Worm (Caenorhabditis elegans): ENCODE measurements around the gene col-19.

Gene col-19

ce11 chrX:423757-424156, 2.2 kb downstream of the col-19 start:
- TF ChIP-seq snpc-4 (GFP tag; optimal IDR thresholded peaks at IDR 0.05): no peak
- no peak for TF ChIP-seq snpc-4 (tag; optimal IDR thresholded peaks at IDR 0.05)
- TF ChIP-seq nhr-80 (tag; optimal IDR thresholded peaks at IDR 0.05): peak; percentile 44
- no peak for TF ChIP-seq lsl-1 (GFP tag; optimal IDR thresholded peaks at IDR 0.05)

DNA sequence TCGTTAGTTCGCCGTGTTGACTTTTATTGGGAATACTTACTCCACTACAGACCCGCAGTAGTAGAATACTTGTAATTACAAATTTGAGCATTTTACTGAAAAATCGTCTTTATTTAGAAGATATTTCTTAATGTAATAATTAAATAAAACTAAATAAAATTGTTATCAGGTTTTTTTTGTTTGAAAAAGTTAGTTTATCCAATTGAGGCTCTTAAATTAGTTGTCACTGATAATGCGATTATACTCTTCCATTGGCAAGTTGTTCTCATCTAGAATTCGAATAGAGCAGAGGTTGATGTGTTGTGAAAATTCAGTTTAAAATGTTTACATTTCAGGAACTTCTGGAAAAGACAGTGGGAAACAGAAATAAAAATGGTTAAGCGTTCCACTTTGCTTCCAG, 4.0 kb downstream of the col-19 start, which contains the start of gene ZK1193.2:
Gene ZK1193.2, minus strand, starts transcription at position 101 of the 400 bp plus-strand sequence.
- TF ChIP-seq gei-17 (GFP tag; optimal IDR thresholded peaks at IDR 0.05) (no peak), B0261.1 (tag; optimal IDR thresholded peaks at IDR 0.05) (no peak), cebp-1 (GFP tag; IDR thresholded peaks at IDR 0.05) (no peak), cebp-1 (tag; optimal IDR thresholded peaks at IDR 0.05) (no peak), K12H6.12 (tag; optimal IDR thresholded peaks at IDR 0.05) (no peak), F57A8.1 (GFP tag; optimal IDR thresholded peaks at IDR 0.05) (no peak), ZK185.1 (tag; optimal IDR thresholded peaks at IDR 0.05; ENCODE audit: poor library complexity, severe bottlenecking) (no peak), rcor-1 (GFP tag; IDR thresholded peaks at IDR 0.05) (no peak), sdz-38 (tag; optimal IDR thresholded peaks at IDR 0.05) (no peak)

DNA sequence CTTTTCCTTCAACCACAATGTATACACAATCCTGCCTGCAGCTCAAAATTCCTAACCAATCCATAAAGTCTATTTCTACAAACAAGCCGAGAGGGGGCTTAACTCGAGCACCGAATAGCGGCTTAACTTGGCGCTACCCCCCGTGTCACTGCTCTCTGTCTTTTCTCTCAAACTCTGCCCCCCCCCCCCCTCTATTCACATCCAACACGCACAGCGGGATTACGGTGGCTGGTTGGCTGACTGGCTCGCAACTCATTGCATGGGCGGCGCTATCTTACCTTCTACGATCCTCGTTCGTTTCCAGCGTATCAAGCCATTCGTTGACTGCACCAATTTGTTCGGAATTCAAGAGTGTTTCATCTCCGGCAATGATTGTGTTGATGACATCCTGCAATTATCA, 10.1 kb downstream of the col-19 start:
- peak; percentile 71 for TF ChIP-seq zfh-2 (GFP tag; conservative IDR thresholded peaks at IDR 0.05)
- TF ChIP-seq attf-6 (GFP tag; IDR thresholded peaks at IDR 0.05): no peak

- TF ChIP-seq nhr-80 (tag; optimal IDR thresholded peaks at IDR 0.05) (no peak), tlf-1 (GFP tag; optimal IDR thresholded peaks at IDR 0.05) (no peak), zim-3 (tag; optimal IDR thresholded peaks at IDR 0.05) (no peak), akir-1 (GFP tag; optimal IDR thresholded peaks at IDR 0.05) (no peak), dpl-1 (GFP tag; optimal IDR thresholded peaks at IDR 0.05) (no peak), F39B2.1 (GFP tag; IDR thresholded peaks at IDR 0.05) (no peak), Y53F4B.3 (GFP tag; IDR thresholded peaks at IDR 0.05) (no peak), let-526 (GFP tag; IDR thresholded peaks at IDR 0.05) (no peak), lin-35 (GFP tag; optimal IDR thresholded peaks at IDR 0.05) (no peak), B0336.3 (GFP tag; IDR thresholded peaks at IDR 0.05) (no peak), pha-4 (tag; optimal IDR thresholded peaks at IDR 0.05) (no peak), let-607 (tag; optimal IDR thresholded peaks at IDR 0.05) (no peak), snpc-1.3 (tag; optimal IDR thresholded peaks at IDR 0.05; ENCODE audit: insufficient read depth) (no peak), attf-5 (GFP tag; optimal IDR thresholded peaks at IDR 0.05) (no peak), bed-2 (GFP tag; IDR thresholded peaks at IDR 0.05) (no peak), Y67H2A.10 (GFP tag; conservative IDR thresholded peaks at IDR 0.05) (no peak), ztf-22 (GFP tag; optimal IDR thresholded peaks at IDR 0.05) (no peak), tbp1 (GFP tag; optimal IDR thresholded peaks at IDR 0.05) (no peak), ccch-3 (GFP tag; optimal IDR thresholded peaks at IDR 0.05) (no peak)
Observed at ce11 chrX:433029-433693, 11.7 kb downstream of the col-19 start.
